Worm (Caenorhabditis elegans) whole organism, late embryonic: ENCODE results near the gene pept-2.

ENCODE experiments used
- C08G9.2 ChIP-seq: sonication (generic microtip); optimal IDR thresholded peaks from 2 replicates; lab custom pipeline; 2016; ENCODE audit warnings: mild to moderate bottlenecking, missing genetic modification characterization, moderate library complexity, missing compliant biosample characterization
- C38D4.7 ChIP-seq: fragments of 200-800 bp; sonication (Bioruptor generic); optimal IDR thresholded peaks from 2 replicates; lab custom pipeline; 2018; ENCODE audit warnings: mild to moderate bottlenecking, missing genetic modification characterization, moderate library complexity, missing compliant biosample characterization
- F13H6.1 ChIP-seq: sonication (generic microtip); optimal IDR thresholded peaks from 2 replicates; lab custom pipeline; 2016; ENCODE audit warnings: missing genetic modification characterization, missing compliant biosample characterization
- ama-1 ChIP-seq: fragments of 150-350 bp; optimal IDR thresholded peaks from 2 replicates; lab custom pipeline; 2014
- ceh-2 ChIP-seq: sonication (generic microtip); optimal IDR thresholded peaks from 2 replicates; lab custom pipeline; 2016; ENCODE audit warnings: missing genotype, missing genetic modification characterization, missing compliant biosample characterization
- ceh-22 ChIP-seq: sonication (generic microtip); optimal IDR thresholded peaks from 2 replicates; lab custom pipeline; 2017; ENCODE audit warnings: missing biosample characterization, missing genetic modification characterization
- ceh-31 ChIP-seq: sonication (generic microtip); optimal IDR thresholded peaks from 2 replicates; lab custom pipeline; 2016; ENCODE audit warnings: missing genetic modification characterization, missing compliant biosample characterization
- ceh-45 ChIP-seq: fragments of 200-800 bp; sonication (Bioruptor generic); IDR thresholded peaks from 2 replicates; pipeline ENCODE4 v1.3.6; 2022; ENCODE audit warnings: missing genetic modification reagents, missing genetic modification characterization, missing compliant biosample characterization
- dve-1 ChIP-seq: sonication (generic microtip); optimal IDR thresholded peaks from 2 replicates; lab custom pipeline; 2017; ENCODE audit warnings: antibody characterized with exemption, mild to moderate bottlenecking, missing genetic modification characterization, missing compliant biosample characterization
- pat-9 ChIP-seq: fragments of 200-800 bp; sonication (Bioruptor generic); optimal IDR thresholded peaks from 2 replicates; lab custom pipeline; 2018; ENCODE audit warnings: mild to moderate bottlenecking, missing genetic modification characterization, moderate library complexity, missing compliant biosample characterization
- pha-4 ChIP-seq: fragments of 150-350 bp; optimal IDR thresholded peaks from 2 replicates; lab custom pipeline; 2018; ENCODE audit warnings: missing biosample characterization, missing genetic modification reagents, missing genetic modification characterization

- TF ChIP-seq F13H6.1 (tag; lab: Kevin White, UChicago): no peak
- no peak for TF ChIP-seq ceh-45
- TF ChIP-seq ceh-2 (tag; lab: Kevin White, UChicago): no peak
- TF ChIP-seq dve-1: no peak
- no peak for TF ChIP-seq ceh-31 (tag; lab: Kevin White, UChicago)
- no peak for TF ChIP-seq ama-1 (lab: Kevin White, UChicago)
- TF ChIP-seq C38D4.7 (GFP tag; lab: Kevin White, UChicago): no peak
- TF ChIP-seq pat-9 (tag; lab: Kevin White, UChicago): no peak
- TF ChIP-seq C08G9.2 (tag; lab: Kevin White, UChicago): no peak
- no peak for TF ChIP-seq pha-4 (tag; lab: Kevin White, UChicago)
- no peak for TF ChIP-seq ceh-22 (tag; lab: Kevin White, UChicago)
Observed at ce11 chrIV:10744475-10744874, 46.0 kb upstream of the pept-2 start, which contains the start of gene T25B9.3.
